Worm (Caenorhabditis elegans): ENCODE results near the gene mdt-8.

The mdt-8 gene

DNA sequence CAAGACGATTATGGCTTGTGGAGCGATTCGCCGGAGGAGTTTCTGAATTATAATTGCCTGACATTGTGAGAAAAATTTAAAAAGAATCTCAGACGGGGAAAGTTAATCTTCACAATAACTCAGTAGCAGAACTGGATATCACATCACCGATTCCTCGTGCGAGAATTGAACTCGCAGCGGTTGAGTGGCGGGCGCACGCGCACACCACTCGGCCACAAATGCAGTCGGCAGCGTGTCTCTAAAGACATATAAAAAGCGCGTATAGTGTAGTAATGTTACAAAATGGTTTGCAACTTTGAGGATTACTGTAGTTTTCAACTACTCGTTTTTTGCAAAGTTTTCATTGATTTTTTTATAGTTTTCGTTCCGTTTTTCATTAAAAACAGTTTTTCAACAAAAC, 49.0 kb downstream of the mdt-8 start:
- TF ChIP-seq spr-3 (GFP tag; optimal IDR thresholded peaks at IDR 0.05) (peak; percentile 87), ceh-82 (tag; optimal IDR thresholded peaks at IDR 0.05) (no peak), D1046.2 (GFP tag; IDR thresholded peaks at IDR 0.05) (peak; percentile 95), madf-9 (GFP tag; conservative IDR thresholded peaks at IDR 0.05) (peak; percentile 94), lin-13 (GFP tag; optimal IDR thresholded peaks at IDR 0.05) (peak; percentile 73), jun-1 (tag; optimal IDR thresholded peaks at IDR 0.05) (peak; percentile 8), ama-1 (optimal IDR thresholded peaks at IDR 0.05) (no peak), fkh-10 (GFP tag; optimal IDR thresholded peaks at IDR 0.05) (peak; percentile 34), egl-43 (GFP tag; IDR thresholded peaks at IDR 0.05) (peak; percentile 99), duxl-1 (tag; optimal IDR thresholded peaks at IDR 0.05; ENCODE audit: poor library complexity) (peak; percentile 72), dve-1 (tag; optimal IDR thresholded peaks at IDR 0.05; ENCODE audit: insufficient read depth) (peak; percentile 78), nhr-237 (tag; optimal IDR thresholded peaks at IDR 0.05) (no peak), nhr-111 (GFP tag; optimal IDR thresholded peaks at IDR 0.05) (peak; percentile 70), hif-1 (tag; optimal IDR thresholded peaks at IDR 0.05) (peak; percentile 44 to 84), nhr-102 (tag; optimal IDR thresholded peaks at IDR 0.05) (peak; percentile 75), unc-130 (GFP tag; optimal IDR thresholded peaks at IDR 0.05) (peak; percentile 85), nhr-25 (tag; optimal IDR thresholded peaks at IDR 0.05; ENCODE audit: borderline replicate concordance, insufficient read depth) (peak; percentile 44), snpc-4 (tag; optimal IDR thresholded peaks at IDR 0.05) (no peak), lin-38 (GFP tag; IDR thresholded peaks at IDR 0.05) (peak; percentile 88), daf-19 (GFP tag; conservative IDR thresholded peaks at IDR 0.05) (peak; percentile 97), lin-29 (GFP tag; IDR thresholded peaks at IDR 0.05) (peak; percentile 84), saeg-2 (GFP tag; IDR thresholded peaks at IDR 0.05) (peak; percentile 93), Y48G9A.11 (GFP tag; IDR thresholded peaks at IDR 0.05) (peak; percentile 78), gei-8 (GFP tag; optimal IDR thresholded peaks at IDR 0.05) (peak; percentile 84), zfp-3 (GFP tag; conservative IDR thresholded peaks at IDR 0.05) (0 out of 2 replicates have a peak, but pooled peaks have one; percentile 48), ztf-11 (tag; optimal IDR thresholded peaks at IDR 0.05) (no peak), dmd-6 (GFP tag; IDR thresholded peaks at IDR 0.05) (peak; percentile 72), zip-2 (tag; optimal IDR thresholded peaks at IDR 0.05) (peak; percentile 51), pqm-1 (tag; optimal IDR thresholded peaks at IDR 0.05) (no peak), dmd-9 (GFP tag; IDR thresholded peaks at IDR 0.05) (peak; percentile 93), rbr-2 (tag; optimal IDR thresholded peaks at IDR 0.05) (peak; percentile 87), F26F4.8 (GFP tag; conservative IDR thresholded peaks at IDR 0.05) (peak; percentile 99), nhr-10 (tag; optimal IDR thresholded peaks at IDR 0.05) (no peak), php-3 (GFP tag; IDR thresholded peaks at IDR 0.05) (peak; percentile 79), attf-4 (tag; optimal IDR thresholded peaks at IDR 0.05) (no peak), nhr-41 (GFP tag; IDR thresholded peaks at IDR 0.05) (peak; percentile 95), mdl-1 (tag; optimal IDR thresholded peaks at IDR 0.05) (peak; percentile 34 to 86), skn-1 (tag; optimal IDR thresholded peaks at IDR 0.05) (no peak), nhr-48 (tag; optimal IDR thresholded peaks at IDR 0.05) (peak; percentile 76), spr-1 (tag; optimal IDR thresholded peaks at IDR 0.05) (peak; percentile 89), sdz-12 (GFP tag; optimal IDR thresholded peaks at IDR 0.05) (peak; percentile 79), aly-2 (tag; optimal IDR thresholded peaks at IDR 0.05) (no peak), ZK337.2 (GFP tag; IDR thresholded peaks at IDR 0.05) (peak; percentile 91), lin-39 (tag; optimal IDR thresholded peaks at IDR 0.05) (no peak), daf-12 (tag; optimal IDR thresholded peaks at IDR 0.05) (no peak), snpc-1.2 (GFP tag; IDR thresholded peaks at IDR 0.05) (peak; percentile 92), ceh-44 (GFP tag; IDR thresholded peaks at IDR 0.05) (peak; percentile 92; the same call in 1 of the 2 replicates), R02D3.7 (tag; optimal IDR thresholded peaks at IDR 0.05) (peak; percentile 15), Y5F2A.4 (GFP tag; optimal IDR thresholded peaks at IDR 0.05) (peak; percentile 95), mxl-3 (GFP tag; optimal IDR thresholded peaks at IDR 0.05) (peak; percentile 88), lim-7 (GFP tag; IDR thresholded peaks at IDR 0.05) (peak; percentile 100)
